Worm (Caenorhabditis elegans) whole organism, mixed stage, embryonic: ENCODE measurements around the gene nlp-56.

Experiments used
- ceh-39 ChIP-seq: fragments of 150-350 bp; optimal IDR thresholded peaks from 2 replicates; lab custom pipeline; 2014; ENCODE audit warnings: missing biosample characterization, missing genetic modification characterization
- ceh-83 ChIP-seq: fragments of 200-800 bp; sonication (Bioruptor generic); optimal IDR thresholded peaks from 2 replicates; lab custom pipeline; 2018; ENCODE audit warnings: mild to moderate bottlenecking, missing genetic modification characterization, missing compliant biosample characterization
- elt-1 ChIP-seq: sonication (generic microtip); optimal IDR thresholded peaks from 2 replicates; lab custom pipeline; 2017; ENCODE audit warnings: missing genetic modification characterization, mild to moderate bottlenecking, missing compliant biosample characterization, antibody characterized with exemption, moderate library complexity, borderline replicate concordance; ENCODE audit not compliant: insufficient read depth
- mep-1 ChIP-seq: fragments of 150-350 bp; optimal IDR thresholded peaks from 2 replicates; lab custom pipeline; 2017; ENCODE audit warnings: missing biosample characterization, missing genetic modification reagents, missing genetic modification characterization, inconsistent platforms
- nhr-12 ChIP-seq: fragments of 150-350 bp; optimal IDR thresholded peaks from 2 replicates; lab custom pipeline; 2014; ENCODE audit warnings: missing biosample characterization, missing genetic modification characterization
- nhr-28 ChIP-seq: fragments of 150-350 bp; optimal IDR thresholded peaks from 2 replicates; lab custom pipeline; 2014; ENCODE audit warnings: missing biosample characterization, missing genetic modification characterization
- pha-4 ChIP-seq: fragments of 150-350 bp; optimal IDR thresholded peaks from 2 replicates; lab custom pipeline; 2018; ENCODE audit warnings: missing biosample characterization, missing genetic modification reagents, missing genetic modification characterization
- sptf-1 ChIP-seq: sonication (generic microtip); optimal IDR thresholded peaks from 2 replicates; lab custom pipeline; 2017; ENCODE audit warnings: mild to moderate bottlenecking, missing genetic modification characterization, moderate library complexity, missing compliant biosample characterization
- unc-39 ChIP-seq: fragments of 150-350 bp; optimal IDR thresholded peaks from 2 replicates; lab custom pipeline; 2014; ENCODE audit warnings: missing biosample characterization, missing genetic modification characterization
- unc-62 ChIP-seq: fragments of 150-350 bp; optimal IDR thresholded peaks from 2 replicates; lab custom pipeline; 2014; ENCODE audit warnings: missing biosample characterization, missing genetic modification reagents, missing genetic modification characterization

- TF ChIP-seq sptf-1 (no peak), mep-1 (no peak), unc-39 (tag; lab: Kevin White, UChicago) (no peak), unc-62 (no peak), nhr-28 (tag; lab: Kevin White, UChicago) (no peak), nhr-12 (tag; lab: Kevin White, UChicago) (no peak), pha-4 (tag; lab: Kevin White, UChicago) (no peak), ceh-39 (tag; lab: Kevin White, UChicago) (no peak), ceh-83 (GFP tag; lab: Kevin White, UChicago) (no peak), elt-1 (tag; lab: Kevin White, UChicago) (no peak)
These were observed 15.2 kb downstream of the nlp-56 start, which contains the start of gene Y57G11C.43 for ce11 chrIV:14769218-14769835.
